Worm (Caenorhabditis elegans) whole organism, L1 larva: ENCODE measurements around the gene B0496.2.

Experiments used
- C16A3.4 ChIP-seq: fragments of 150-350 bp; optimal IDR thresholded peaks from 2 replicates; lab custom pipeline; 2014; ENCODE audit warnings: missing biosample characterization, missing genetic modification characterization
- F16B12.6 ChIP-seq: fragments of 150-350 bp; optimal IDR thresholded peaks from 2 replicates; lab custom pipeline; 2014; ENCODE audit warnings: missing biosample characterization, missing genetic modification characterization
- Y116A8C.19 ChIP-seq: sonication (generic microtip); optimal IDR thresholded peaks from 2 replicates; lab custom pipeline; 2016; ENCODE audit warnings: missing compliant biosample characterization, missing genetic modification characterization, borderline replicate concordance
- ceh-63 ChIP-seq: fragments of 200-800 bp; sonication (Bioruptor generic); optimal IDR thresholded peaks from 2 replicates; lab custom pipeline; 2018; ENCODE audit warnings: mild to moderate bottlenecking, missing genetic modification characterization, missing compliant biosample characterization
- ceh-82 ChIP-seq, 3 experiments: fragments of 150-350 bp in 1 of 3; sonication (generic microtip) in 2 of 3; optimal IDR thresholded peaks; 2 replicates each; lab custom pipeline; 2014 to 2017; ENCODE audit warnings: missing biosample characterization in 3 of 3, missing genetic modification characterization in 3 of 3
- ceh-88 ChIP-seq: fragments of 200-800 bp; sonication (Bioruptor generic); IDR thresholded peaks from 2 replicates; pipeline ENCODE4 v1.3.6; 2022; ENCODE audit warnings: missing genetic modification characterization, missing compliant biosample characterization
- ceh-90 ChIP-seq: sonication (generic microtip); optimal IDR thresholded peaks from 2 replicates; lab custom pipeline; 2016; ENCODE audit warnings: missing genetic modification characterization, missing compliant biosample characterization
- ces-1 ChIP-seq: fragments of 150-350 bp; optimal IDR thresholded peaks from 2 replicates; lab custom pipeline; 2014; ENCODE audit warnings: missing biosample characterization, missing genetic modification reagents, missing genetic modification characterization
- dsc-1 ChIP-seq: sonication (generic microtip); optimal IDR thresholded peaks from 2 replicates; lab custom pipeline; 2016; ENCODE audit warnings: mild to moderate bottlenecking, missing genetic modification characterization, missing compliant biosample characterization
- efl-1 ChIP-seq, 4 experiments: fragments of 150-350 bp; optimal IDR thresholded peaks in 3 of 4; peaks in 1 of 4; 1 replicate in 1 of 4; 2 replicates in 3 of 4; lab custom pipeline; 2014; ENCODE audit warnings: missing biosample characterization in 2 of 4, missing genetic modification characterization in 2 of 4, missing genetic modification reagents in 2 of 4
- egl-27 ChIP-seq, 2 experiments: fragments of 150-350 bp in 1 of 2; sonication (generic microtip); optimal IDR thresholded peaks; 3 replicates each; lab custom pipeline; 2017 to 2018; ENCODE audit warnings: missing biosample characterization in 2 of 2, missing genetic modification characterization in 2 of 2, missing genetic modification reagents in 2 of 2
- elt-3 ChIP-seq, 6 experiments: fragments of 150-350 bp in 1 of 6; sonication (generic microtip); optimal IDR thresholded peaks; 2 replicates each; lab custom pipeline; 2017 to 2018; ENCODE audit warnings: missing biosample characterization in 6 of 6, missing genetic modification characterization in 6 of 6, inconsistent platforms in 1 of 6
- fkh-10 ChIP-seq: sonication (generic microtip); optimal IDR thresholded peaks from 2 replicates; lab custom pipeline; 2017; ENCODE audit warnings: missing biosample characterization, missing genetic modification reagents, missing genetic modification characterization
- grh-1 ChIP-seq: fragments of 200-800 bp; sonication (Bioruptor generic); IDR thresholded peaks from 2 replicates; pipeline ENCODE4 v1.3.6; 2022; ENCODE audit warnings: missing genetic modification reagents, missing genetic modification characterization, missing compliant biosample characterization
- hlh-4 ChIP-seq: sonication (generic microtip); optimal IDR thresholded peaks from 2 replicates; lab custom pipeline; 2016; ENCODE audit warnings: mild to moderate bottlenecking, missing genetic modification characterization, missing compliant biosample characterization
- irx-1 ChIP-seq: sonication (generic microtip); optimal IDR thresholded peaks from 2 replicates; lab custom pipeline; 2016; ENCODE audit warnings: missing genetic modification characterization, missing compliant biosample characterization
- isw-1 ChIP-seq: fragments of 200-800 bp; sonication (Bioruptor generic); IDR thresholded peaks from 2 replicates; pipeline ENCODE4 v1.3.6; 2022; ENCODE audit warnings: missing genetic modification characterization, missing compliant biosample characterization
- lin-13 ChIP-seq: fragments of 150-350 bp; optimal IDR thresholded peaks from 2 replicates; lab custom pipeline; 2014; ENCODE audit warnings: missing biosample characterization, missing genetic modification reagents, missing genetic modification characterization
- lin-14 ChIP-seq: fragments of 200-800 bp; sonication (Bioruptor generic); optimal IDR thresholded peaks from 2 replicates; lab custom pipeline; 2018; ENCODE audit warnings: mild to moderate bottlenecking, missing genetic modification characterization, moderate library complexity, missing compliant biosample characterization
- lin-15B ChIP-seq: fragments of 150-350 bp; sonication (generic microtip); optimal IDR thresholded peaks from 3 replicates; lab custom pipeline; 2014; ENCODE audit warnings: missing biosample characterization, missing genetic modification characterization
- lin-39 ChIP-seq: fragments of 150-350 bp; optimal IDR thresholded peaks from 2 replicates; lab custom pipeline; 2014; ENCODE audit warnings: missing biosample characterization, missing genetic modification reagents, missing genetic modification characterization
- lsy-2 ChIP-seq, 2 experiments: fragments of 150-350 bp; optimal IDR thresholded peaks; 2 replicates each; lab custom pipeline; 2014; ENCODE audit warnings: missing biosample characterization in 2 of 2, missing genetic modification characterization in 2 of 2
- mab-9 ChIP-seq: fragments of 200-800 bp; sonication (Bioruptor generic); IDR thresholded peaks from 2 replicates; pipeline ENCODE4 v1.3.6; 2022; ENCODE audit warnings: missing genetic modification reagents, missing genetic modification characterization, missing compliant biosample characterization
- mdl-1 ChIP-seq, 2 experiments: fragments of 150-350 bp; optimal IDR thresholded peaks; 2 replicates each; lab custom pipeline; 2014 to 2017; ENCODE audit warnings: missing biosample characterization in 2 of 2, missing genetic modification characterization in 2 of 2, inconsistent platforms in 1 of 2
- nhr-11 ChIP-seq: fragments of 150-350 bp; optimal IDR thresholded peaks from 2 replicates; lab custom pipeline; 2014; ENCODE audit warnings: missing biosample characterization, missing genetic modification characterization
- nhr-19 ChIP-seq: fragments of 200-800 bp; sonication (Bioruptor generic); conservative IDR thresholded peaks from 2 replicates; pipeline ENCODE4 v1.3.6; 2022; ENCODE audit warnings: missing genetic modification characterization, missing compliant biosample characterization
- nhr-47 ChIP-seq: sonication (generic microtip); optimal IDR thresholded peaks from 2 replicates; lab custom pipeline; 2016; ENCODE audit warnings: mild to moderate bottlenecking, missing genetic modification characterization, moderate library complexity, missing compliant biosample characterization
- nhr-71 ChIP-seq: sonication (generic microtip); optimal IDR thresholded peaks from 2 replicates; lab custom pipeline; 2016; ENCODE audit warnings: mild to moderate bottlenecking, missing genetic modification characterization, moderate library complexity, missing compliant biosample characterization
- nhr-76 ChIP-seq: sonication (generic microtip); optimal IDR thresholded peaks from 2 replicates; lab custom pipeline; 2017; ENCODE audit warnings: missing biosample characterization, missing genetic modification characterization
- nhr-77 ChIP-seq: fragments of 150-350 bp; optimal IDR thresholded peaks from 2 replicates; lab custom pipeline; 2014; ENCODE audit warnings: missing biosample characterization, missing genetic modification characterization
- nhr-84 ChIP-seq: sonication (generic microtip); optimal IDR thresholded peaks from 2 replicates; lab custom pipeline; 2017; ENCODE audit warnings: missing biosample characterization, missing genetic modification characterization
- nhr-90 ChIP-seq: sonication (generic microtip); optimal IDR thresholded peaks from 2 replicates; lab custom pipeline; 2016; ENCODE audit warnings: mild to moderate bottlenecking, missing genetic modification characterization, missing compliant biosample characterization; ENCODE audit not compliant: poor library complexity
- pag-3 ChIP-seq: sonication (generic microtip); optimal IDR thresholded peaks from 2 replicates; lab custom pipeline; 2017; ENCODE audit warnings: missing genetic modification characterization, mild to moderate bottlenecking, missing compliant biosample characterization, antibody characterized with exemption, borderline replicate concordance; ENCODE audit not compliant: insufficient read depth
- rnt-1 ChIP-seq: sonication (generic microtip); optimal IDR thresholded peaks from 2 replicates; lab custom pipeline; 2016; ENCODE audit warnings: mild to moderate bottlenecking, missing genetic modification characterization, moderate library complexity, missing compliant biosample characterization
- snpc-4 ChIP-seq: fragments of 150-350 bp; optimal IDR thresholded peaks from 2 replicates; lab custom pipeline; 2014; ENCODE audit warnings: missing biosample characterization, missing genetic modification characterization
- sptf-1 ChIP-seq: fragments of 150-350 bp; optimal IDR thresholded peaks from 2 replicates; lab custom pipeline; 2014; ENCODE audit warnings: missing biosample characterization, missing genetic modification characterization
- sup-37 ChIP-seq: fragments of 200-800 bp; sonication (Bioruptor generic); optimal IDR thresholded peaks from 2 replicates; lab custom pipeline; 2018; ENCODE audit warnings: mild to moderate bottlenecking, missing genetic modification characterization, missing compliant biosample characterization
- unc-130 ChIP-seq: fragments of 150-350 bp; optimal IDR thresholded peaks from 2 replicates; lab custom pipeline; 2017; ENCODE audit warnings: missing biosample characterization, missing genetic modification characterization, inconsistent platforms
- unc-30 ChIP-seq: sonication (generic microtip); optimal IDR thresholded peaks from 2 replicates; lab custom pipeline; 2017; ENCODE audit warnings: missing biosample characterization, missing genetic modification characterization
- unc-98 ChIP-seq: fragments of 200-800 bp; sonication (Bioruptor generic); IDR thresholded peaks from 2 replicates; pipeline ENCODE4 v1.3.6; 2022; ENCODE audit warnings: missing genetic modification characterization, missing compliant biosample characterization
- xbp-1 ChIP-seq: sonication (generic microtip); optimal IDR thresholded peaks from 2 replicates; lab custom pipeline; 2016; ENCODE audit warnings: missing genetic modification characterization, missing compliant biosample characterization
- zip-4 ChIP-seq: fragments of 200-800 bp; sonication (Bioruptor generic); optimal IDR thresholded peaks from 2 replicates; lab custom pipeline; 2018; ENCODE audit warnings: mild to moderate bottlenecking, missing genetic modification characterization, moderate library complexity, missing compliant biosample characterization
- ztf-4 ChIP-seq: fragments of 150-350 bp; optimal IDR thresholded peaks from 2 replicates; lab custom pipeline; 2014; ENCODE audit warnings: missing biosample characterization, missing genetic modification characterization

The B0496.2 gene

DNA sequence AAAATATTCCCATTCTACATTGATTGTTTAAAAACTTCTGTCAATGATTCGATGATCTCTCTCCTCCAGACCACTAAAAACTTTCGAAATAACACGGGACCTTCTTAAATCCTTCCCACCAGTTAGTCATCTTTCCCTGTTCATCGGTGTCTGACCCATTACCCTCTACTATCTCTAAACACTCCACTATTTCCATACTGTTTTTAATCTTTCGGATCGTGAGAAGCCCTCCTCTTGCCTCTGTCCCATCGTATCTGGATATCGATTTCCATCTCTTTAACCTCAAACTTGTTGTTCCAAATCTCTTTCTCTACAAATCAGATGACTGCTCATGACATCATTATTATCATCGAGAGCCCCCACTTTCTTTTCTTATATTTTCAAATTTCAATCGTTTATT is 19.3 kb upstream of the B0496.2 start:
- TF ChIP-seq F16B12.6 (tag; lab: Kevin White, UChicago): no peak
- no peak for TF ChIP-seq grh-1
- TF ChIP-seq lsy-2 (tag; optimal IDR thresholded peaks at IDR 0.05; lab: Kevin White, UChicago): peak; percentile 6 to 33
- no peak for TF ChIP-seq nhr-71 (tag; lab: Kevin White, UChicago)
- TF ChIP-seq efl-1 (optimal IDR thresholded peaks at IDR 0.05; lab: Kevin White, UChicago): no peak
- TF ChIP-seq efl-1 (GFP tag; optimal IDR thresholded peaks at IDR 0.05 in 1 of 2; lab: Kevin White, UChicago): peak in 1 of 2 experiments; percentile 79
- TF ChIP-seq nhr-90 (tag; lab: Kevin White, UChicago): no peak
- peak; percentile 10 for TF ChIP-seq unc-130
- no peak for TF ChIP-seq ceh-90
- TF ChIP-seq rnt-1: peak; percentile 55
- peak; percentile 1 for TF ChIP-seq dsc-1 (tag; lab: Kevin White, UChicago)
- no peak for TF ChIP-seq nhr-47

DNA sequence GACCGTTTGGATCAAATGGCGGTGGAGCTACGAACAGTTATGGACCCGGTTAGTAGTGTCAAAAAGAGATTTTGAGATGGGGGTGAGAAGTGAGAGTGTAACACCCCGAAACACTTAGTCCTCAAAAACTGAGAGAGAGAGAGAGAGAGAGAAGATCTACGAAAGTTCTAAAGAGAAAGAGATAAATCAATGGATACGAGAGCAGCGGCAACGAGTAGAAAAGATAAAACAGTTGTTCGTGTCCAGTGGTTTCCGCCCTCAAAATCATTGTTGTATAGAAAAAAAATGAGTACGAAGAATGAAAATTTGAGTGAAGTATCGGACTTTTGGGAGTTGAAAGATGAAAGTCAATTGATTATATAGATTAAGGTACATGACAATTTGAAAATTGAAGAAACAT is 18.7 kb upstream of the B0496.2 start:
- TF ChIP-seq ceh-63 (GFP tag; lab: Kevin White, UChicago) (no peak), mab-9 (GFP tag; lab: Robert Waterston, UW) (no peak), nhr-77 (tag; lab: Kevin White, UChicago) (no peak), isw-1 (GFP tag; lab: Robert Waterston, UW) (no peak), ces-1 (GFP tag; lab: Kevin White, UChicago) (no peak), zip-4 (GFP tag; lab: Kevin White, UChicago) (no peak), lin-14 (peak; percentile 78), mdl-1 (tag; optimal IDR thresholded peaks at IDR 0.05; lab: Kevin White, UChicago) (no peak), irx-1 (tag; lab: Kevin White, UChicago) (no peak), ztf-4 (no peak), nhr-47 (no peak), lin-13 (no peak), Y116A8C.19 (no peak), unc-130 (peak; percentile 37), rnt-1 (peak; percentile 82), lin-15B (tag; lab: Kevin White, UChicago) (no peak), nhr-76 (tag; lab: Kevin White, UChicago) (no peak), lin-39 (tag; lab: Kevin White, UChicago) (peak; percentile 44), pag-3 (tag; lab: Kevin White, UChicago) (no peak), hlh-4 (tag; lab: Kevin White, UChicago) (no peak), xbp-1 (tag; lab: Kevin White, UChicago) (no peak), unc-30 (tag; lab: Kevin White, UChicago) (no peak), sptf-1 (no peak), nhr-71 (tag; lab: Kevin White, UChicago) (peak; percentile 54), nhr-11 (tag; lab: Kevin White, UChicago) (no peak), nhr-84 (tag; lab: Kevin White, UChicago) (no peak), ceh-88 (GFP tag; lab: Robert Waterston, UW) (no peak), C16A3.4 (no peak), ceh-82 (tag; optimal IDR thresholded peaks at IDR 0.05; lab: Kevin White, UChicago) (no peak), sup-37 (no peak), lsy-2 (tag; optimal IDR thresholded peaks at IDR 0.05; lab: Kevin White, UChicago) (peak in 1 of 2 experiments; percentile 39), fkh-10 (no peak), nhr-19 (GFP tag; lab: Robert Waterston, UW) (peak; percentile 17; the same call in 1 of the 2 replicates), egl-27 (tag; optimal IDR thresholded peaks at IDR 0.05; lab: Kevin White, UChicago) (no peak), unc-98 (GFP tag; lab: Robert Waterston, UW) (no peak), elt-3 (tag; optimal IDR thresholded peaks at IDR 0.05; lab: Kevin White, UChicago) (no peak), snpc-4 (tag; lab: Kevin White, UChicago) (no peak)
